Worm (Caenorhabditis elegans) whole organism, L4/young adult: ENCODE measurements around the gene nas-11.

Source experiments
- W03F9.2 ChIP-seq: fragments of 150-350 bp; optimal IDR thresholded peaks from 2 replicates; lab custom pipeline; 2014; ENCODE audit warnings: missing biosample characterization, missing genetic modification characterization
- dao-5 ChIP-seq: sonication (generic microtip); optimal IDR thresholded peaks from 2 replicates; lab custom pipeline; 2016; ENCODE audit warnings: missing genotype, missing genetic modification characterization, moderate library complexity, missing compliant biosample characterization

DNA sequence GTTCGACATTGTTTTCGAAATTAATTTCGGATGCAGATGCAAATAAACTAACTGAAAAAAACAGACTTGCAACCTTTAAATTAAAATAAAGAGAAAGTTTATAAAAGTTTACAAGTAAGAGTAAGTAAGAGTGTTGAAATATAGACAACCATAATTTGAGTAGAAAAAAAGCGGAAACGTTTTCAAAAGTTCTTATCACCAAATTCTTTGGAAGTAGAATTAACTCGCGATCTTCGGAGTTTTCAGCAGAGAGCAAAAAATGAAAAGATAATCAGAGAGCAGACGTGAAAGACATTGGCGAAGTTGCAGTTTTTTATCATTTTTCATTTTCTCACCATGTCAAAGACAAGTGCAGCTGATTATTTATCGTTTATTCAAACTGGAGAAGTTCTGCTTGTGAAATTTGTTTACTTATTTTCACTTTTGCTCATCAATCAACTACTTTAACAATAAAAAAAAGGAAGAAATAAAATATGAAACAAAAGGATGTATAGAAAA, 48.4 kb downstream of the nas-11 start, which contains the start of gene abts-4:
- no peak for TF ChIP-seq dao-5
- TF ChIP-seq W03F9.2 (tag; lab: Kevin White, UChicago) = no peak
